Fruit fly (Drosophila melanogaster) whole organism, embryonic: ENCODE data around the gene UQCR-C2.

Experiments
- Adf1 ChIP-seq: fragments of 200-800 bp; sonication (Bioruptor generic); IDR thresholded peaks from 2 replicates; pipeline ENCODE4 v1.3.6; 2022; ENCODE audit warnings: missing biosample characterization, missing genetic modification characterization
- BEAF-32 ChIP-seq: fragments of 200-800 bp; sonication (Bioruptor generic); optimal IDR thresholded peaks from 3 replicates; lab custom pipeline; 2017; ENCODE audit warnings: missing biosample characterization, missing genetic modification characterization, mild to moderate bottlenecking, moderate library complexity, missing genetic modification reagents
- Bteb2 ChIP-seq: fragments of 200-800 bp; sonication (Bioruptor generic); optimal IDR thresholded peaks from 2 replicates; lab custom pipeline; 2016; ENCODE audit warnings: missing biosample characterization, missing genetic modification characterization
- CG10979 ChIP-seq: fragments of 200-800 bp; sonication (Bioruptor generic); optimal IDR thresholded peaks from 2 replicates; lab custom pipeline; 2018; ENCODE audit warnings: missing biosample characterization, mild to moderate bottlenecking, missing genetic modification characterization, moderate library complexity
- CG12155 ChIP-seq: fragments of 200-800 bp; sonication (Bioruptor generic); optimal IDR thresholded peaks from 3 replicates; lab custom pipeline; 2016; ENCODE audit warnings: missing biosample characterization, missing genetic modification characterization
- CG12744 ChIP-seq: fragments of 200-800 bp; sonication (Bioruptor generic); optimal IDR thresholded peaks from 2 replicates; lab custom pipeline; 2016; ENCODE audit warnings: missing biosample characterization, missing genetic modification characterization
- CG13894 ChIP-seq: fragments of 200-800 bp; sonication (Bioruptor generic); optimal IDR thresholded peaks from 3 replicates; lab custom pipeline; 2018; ENCODE audit warnings: missing biosample characterization, mild to moderate bottlenecking, missing genetic modification characterization, moderate library complexity
- CG14014 ChIP-seq: fragments of 200-800 bp; sonication (Bioruptor generic); IDR thresholded peaks from 2 replicates; pipeline ENCODE4 v1.3.6; 2022; ENCODE audit warnings: missing biosample characterization, missing genetic modification characterization
- CG14667 ChIP-seq: fragments of 200-800 bp; sonication (Bioruptor generic); IDR thresholded peaks from 2 replicates; pipeline ENCODE4 v1.3.6; 2022; ENCODE audit warnings: missing biosample characterization, missing genetic modification characterization
- CG14710 ChIP-seq: fragments of 200-800 bp; sonication (Bioruptor generic); optimal IDR thresholded peaks from 3 replicates; lab custom pipeline; 2019; ENCODE audit warnings: missing biosample characterization, mild to moderate bottlenecking, missing genetic modification characterization, moderate library complexity
- CG1603 ChIP-seq: fragments of 200-800 bp; sonication (Bioruptor generic); optimal IDR thresholded peaks from 2 replicates; lab custom pipeline; 2019; ENCODE audit warnings: missing biosample characterization, mild to moderate bottlenecking, missing genetic modification characterization, moderate library complexity
- CG16779 ChIP-seq: fragments of 200-800 bp; sonication (Bioruptor generic); IDR thresholded peaks from 2 replicates; pipeline ENCODE4 v1.3.6; 2022; ENCODE audit warnings: missing biosample characterization, missing genetic modification characterization
- CG17186 ChIP-seq: fragments of 200-800 bp; sonication (Bioruptor generic); optimal IDR thresholded peaks from 3 replicates; lab custom pipeline; 2017; ENCODE audit warnings: missing biosample characterization, missing genetic modification reagents, missing genetic modification characterization
- CG33557 ChIP-seq: fragments of 200-800 bp; sonication (Bioruptor generic); optimal IDR thresholded peaks from 2 replicates; lab custom pipeline; 2019; ENCODE audit warnings: missing biosample characterization, mild to moderate bottlenecking, missing genetic modification characterization, moderate library complexity
- CG42726 ChIP-seq: fragments of 200-800 bp; sonication (Bioruptor generic); IDR thresholded peaks from 2 replicates; pipeline ENCODE4 v1.3.6; 2022; ENCODE audit warnings: missing biosample characterization, missing genetic modification characterization; ENCODE audit not compliant: partially characterized antibody
- CG4424 ChIP-seq: fragments of 200-800 bp; sonication (Bioruptor generic); optimal IDR thresholded peaks from 3 replicates; lab custom pipeline; 2016; ENCODE audit warnings: missing biosample characterization, missing genetic modification characterization
- CG6254 ChIP-seq: fragments of 200-800 bp; sonication (Bioruptor generic); optimal IDR thresholded peaks from 3 replicates; lab custom pipeline; 2017; ENCODE audit warnings: mild to moderate bottlenecking, missing biosample characterization, missing genetic modification reagents, missing genetic modification characterization
- CG6683 ChIP-seq: fragments of 200-800 bp; sonication (Bioruptor generic); optimal IDR thresholded peaks from 2 replicates; lab custom pipeline; 2017; ENCODE audit warnings: missing biosample characterization, mild to moderate bottlenecking, missing genetic modification characterization, missing genetic modification reagents
- CG9215 ChIP-seq: fragments of 200-800 bp; sonication (Bioruptor generic); IDR thresholded peaks from 2 replicates; pipeline ENCODE4 v1.3.6; 2022; ENCODE audit warnings: missing biosample characterization, missing genetic modification characterization
- CG9437 ChIP-seq: fragments of 200-800 bp; sonication (Bioruptor generic); optimal IDR thresholded peaks from 2 replicates; lab custom pipeline; 2018; ENCODE audit warnings: missing biosample characterization, mild to moderate bottlenecking, missing genetic modification characterization
- CG9932 ChIP-seq: fragments of 200-800 bp; sonication (Bioruptor generic); IDR thresholded peaks from 2 replicates; pipeline ENCODE4 v1.3.6; 2022; ENCODE audit warnings: missing biosample characterization, missing genetic modification characterization
- Chrac-16 ChIP-seq: fragments of 200-800 bp; sonication (Bioruptor generic); optimal IDR thresholded peaks from 3 replicates; lab custom pipeline; 2016; ENCODE audit warnings: missing biosample characterization, missing genetic modification characterization
- D19A ChIP-seq: fragments of 200-800 bp; optimal IDR thresholded peaks from 3 replicates; lab custom pipeline; 2019; ENCODE audit warnings: missing biosample characterization, mild to moderate bottlenecking, missing genetic modification characterization, moderate library complexity
- Dek ChIP-seq: fragments of 200-800 bp; sonication (Bioruptor generic); optimal IDR thresholded peaks from 3 replicates; lab custom pipeline; 2019; ENCODE audit warnings: missing biosample characterization, mild to moderate bottlenecking, missing genetic modification characterization, moderate library complexity
- Dll ChIP-seq: fragments of 200-800 bp; sonication (Bioruptor generic); IDR thresholded peaks from 4 replicates; pipeline ENCODE4 v1.3.6; 2022; ENCODE audit warnings: missing biosample characterization, missing genetic modification characterization; ENCODE audit not compliant: partially characterized antibody
- H2.0 ChIP-seq: fragments of 200-800 bp; sonication (Bioruptor generic); IDR thresholded peaks from 2 replicates; pipeline ENCODE4 v1.3.6; 2022; ENCODE audit warnings: missing biosample characterization, missing genetic modification characterization
- HLHmδ ChIP-seq: fragments of 200-800 bp; sonication (Bioruptor generic); optimal IDR thresholded peaks from 2 replicates; lab custom pipeline; 2018; ENCODE audit warnings: missing biosample characterization, mild to moderate bottlenecking, missing genetic modification characterization, moderate library complexity
- HmgZ ChIP-seq: fragments of 200-800 bp; sonication (Bioruptor generic); optimal IDR thresholded peaks from 2 replicates; lab custom pipeline; 2018; ENCODE audit warnings: missing biosample characterization, mild to moderate bottlenecking, missing genetic modification characterization
- Opbp ChIP-seq: fragments of 200-800 bp; sonication (Bioruptor generic); IDR thresholded peaks from 3 replicates; pipeline ENCODE4 v1.3.6; 2022; ENCODE audit warnings: missing biosample characterization, missing genetic modification characterization; ENCODE audit not compliant: partially characterized antibody
- Six4 ChIP-seq: fragments of 200-800 bp; sonication (Bioruptor generic); optimal IDR thresholded peaks from 2 replicates; lab custom pipeline; 2016; ENCODE audit warnings: missing biosample characterization, missing genetic modification characterization
- Ssrp ChIP-seq: fragments of 200-800 bp; sonication (Bioruptor generic); optimal IDR thresholded peaks from 2 replicates; lab custom pipeline; 2018; ENCODE audit warnings: missing biosample characterization, mild to moderate bottlenecking, missing genetic modification characterization, moderate library complexity
- al ChIP-seq: fragments of 200-800 bp; sonication (Bioruptor generic); IDR thresholded peaks from 2 replicates; pipeline ENCODE4 v1.3.6; 2022; ENCODE audit warnings: missing biosample characterization, missing genetic modification characterization
- az2 ChIP-seq: fragments of 200-800 bp; sonication (Bioruptor generic); optimal IDR thresholded peaks from 3 replicates; lab custom pipeline; 2016; ENCODE audit warnings: missing biosample characterization, missing genetic modification characterization
- bab2 ChIP-seq: fragments of 200-800 bp; sonication (Bioruptor generic); optimal IDR thresholded peaks from 2 replicates; lab custom pipeline; 2016; ENCODE audit warnings: missing biosample characterization, missing genetic modification characterization
- chinmo ChIP-seq: fragments of 200-800 bp; sonication (Bioruptor generic); IDR thresholded peaks from 4 replicates; pipeline ENCODE4 v1.3.6; 2022; ENCODE audit warnings: missing biosample characterization, missing genetic modification characterization; ENCODE audit not compliant: partially characterized antibody
- corto ChIP-seq: fragments of 200-800 bp; sonication (Bioruptor generic); optimal IDR thresholded peaks from 2 replicates; lab custom pipeline; 2016; ENCODE audit warnings: missing biosample characterization, mild to moderate bottlenecking, missing genetic modification characterization, moderate library complexity
- dm ChIP-seq: fragments of 200-800 bp; sonication (Bioruptor generic); optimal IDR thresholded peaks from 3 replicates; lab custom pipeline; 2016; ENCODE audit warnings: missing biosample characterization, missing genetic modification characterization
- dpn ChIP-seq, 2 experiments: fragments of 200-800 bp; sonication (Bioruptor generic); optimal IDR thresholded peaks; 3 replicates each; lab custom pipeline; 2016; ENCODE audit warnings: missing biosample characterization in 2 of 2, missing genetic modification characterization in 2 of 2
- fd3F ChIP-seq: fragments of 200-800 bp; sonication (Bioruptor generic); optimal IDR thresholded peaks from 2 replicates; lab custom pipeline; 2018; ENCODE audit warnings: missing biosample characterization, mild to moderate bottlenecking, missing genetic modification characterization, moderate library complexity
- inv ChIP-seq: fragments of 200-800 bp; sonication (Bioruptor generic); IDR thresholded peaks from 2 replicates; pipeline ENCODE4 v1.3.6; 2022; ENCODE audit warnings: missing biosample characterization, missing genetic modification characterization; ENCODE audit not compliant: partially characterized antibody
- jumu ChIP-seq: fragments of 200-800 bp; sonication (Bioruptor generic); optimal IDR thresholded peaks from 3 replicates; lab custom pipeline; 2016; ENCODE audit warnings: missing biosample characterization, missing genetic modification characterization
- lbe ChIP-seq: fragments of 200-800 bp; sonication (Bioruptor generic); optimal IDR thresholded peaks from 2 replicates; lab custom pipeline; 2016; ENCODE audit warnings: missing biosample characterization, mild to moderate bottlenecking, missing genetic modification characterization
- mam ChIP-seq: fragments of 200-800 bp; sonication (Bioruptor generic); optimal IDR thresholded peaks from 3 replicates; lab custom pipeline; 2016; ENCODE audit warnings: missing biosample characterization, missing genetic modification characterization
- nmo ChIP-seq: fragments of 200-800 bp; sonication (Bioruptor generic); optimal IDR thresholded peaks from 2 replicates; lab custom pipeline; 2018; ENCODE audit warnings: missing biosample characterization, mild to moderate bottlenecking, missing genetic modification characterization, moderate library complexity
- slp2 ChIP-seq: fragments of 200-800 bp; sonication (Bioruptor generic); optimal IDR thresholded peaks from 2 replicates; lab custom pipeline; 2016; ENCODE audit warnings: missing biosample characterization, missing genetic modification characterization
- sob ChIP-seq: fragments of 200-800 bp; sonication (Bioruptor generic); IDR thresholded peaks from 2 replicates; pipeline ENCODE4 v1.3.6; 2022; ENCODE audit warnings: missing biosample characterization, missing genetic modification characterization
- sqz ChIP-seq: fragments of 200-800 bp; sonication (Bioruptor generic); optimal IDR thresholded peaks from 3 replicates; lab custom pipeline; 2018; ENCODE audit warnings: missing biosample characterization, mild to moderate bottlenecking, missing genetic modification characterization
- trem ChIP-seq: fragments of 200-800 bp; optimal IDR thresholded peaks from 3 replicates; lab custom pipeline; 2019; ENCODE audit warnings: missing biosample characterization, mild to moderate bottlenecking, missing genetic modification characterization, moderate library complexity
- unpg ChIP-seq: fragments of 200-800 bp; sonication (Bioruptor generic); optimal IDR thresholded peaks from 3 replicates; lab custom pipeline; 2018; ENCODE audit warnings: missing biosample characterization, mild to moderate bottlenecking, missing genetic modification characterization, moderate library complexity

UQCR-C2 gene

dm6 chr3L:16581201-16581705 lies 2.7 kb upstream of the UQCR-C2 start, which contains the start of gene Smn (continued):
- TF ChIP-seq CG1603 (tag; lab: Kevin White, UChicago) (peak; percentile 18), Six4 (GFP tag; lab: Kevin White, UChicago) (no peak), CG42726 (GFP tag; lab: Robert Waterston, UW) (peak; percentile 61; the same call in 1 of the 2 replicates), Adf1 (GFP tag; lab: Robert Waterston, UW) (no peak), slp2 (GFP tag; lab: Kevin White, UChicago) (peak; percentile 41), Ssrp (tag; lab: Kevin White, UChicago) (no peak), CG17186 (GFP tag; lab: Kevin White, UChicago) (peak; percentile 16), H2.0 (GFP tag; lab: Robert Waterston, UW) (no peak), az2 (GFP tag; lab: Kevin White, UChicago) (no peak), CG33557 (GFP tag; lab: Kevin White, UChicago) (peak; percentile 11), CG6683 (GFP tag; lab: Kevin White, UChicago) (peak; percentile 6), chinmo (peak; percentile 78; the same call in 2 of the 4 replicates), nmo (peak; percentile 48), corto (GFP tag; lab: Kevin White, UChicago) (no peak), sqz (GFP tag; lab: Kevin White, UChicago) (no peak), BEAF-32 (peak; percentile 91), Dll (GFP tag; lab: Robert Waterston, UW) (peak; percentile 91), CG6254 (GFP tag; lab: Kevin White, UChicago) (no peak), CG14014 (no peak), CG9437 (GFP tag; lab: Kevin White, UChicago) (peak; percentile 18), Opbp (GFP tag; lab: Robert Waterston, UW) (peak; percentile 78; the same call in 2 of the 3 replicates), CG14667 (no peak), D19A (tag; lab: Kevin White, UChicago) (peak; percentile 28), inv (GFP tag; lab: Robert Waterston, UW) (peak; percentile 80), HLHmδ (no peak), Bteb2 (GFP tag; lab: Kevin White, UChicago) (peak; percentile 37), CG12155 (GFP tag; lab: Kevin White, UChicago) (peak; percentile 60), sob (GFP tag; lab: Robert Waterston, UW) (0 out of 2 replicates have a peak, but pooled peaks have one; percentile 20), CG16779 (GFP tag; lab: Robert Waterston, UW) (no peak), jumu (peak; percentile 53), CG9932 (GFP tag; lab: Robert Waterston, UW) (peak; percentile 71), CG9215 (GFP tag; lab: Robert Waterston, UW) (0 out of 2 replicates have a peak, but pooled peaks have one; percentile 34), CG14710 (peak; percentile 68), fd3F (GFP tag; lab: Kevin White, UChicago) (peak; percentile 32), dm (GFP tag; lab: Kevin White, UChicago) (peak; percentile 2)

- TF ChIP-seq mam (peak; percentile 62), Dek (peak; percentile 7), dpn (GFP tag; optimal IDR thresholded peaks at IDR 0.05; lab: Kevin White, UChicago) (peak; percentile 15 to 31), unpg (GFP tag; lab: Kevin White, UChicago) (peak; percentile 20), trem (tag; lab: Kevin White, UChicago) (peak; percentile 64), al (GFP tag; lab: Robert Waterston, UW) (peak; percentile 15; the same call in 1 of the 2 replicates), Chrac-16 (peak; percentile 33), CG13894 (tag; lab: Kevin White, UChicago) (peak; percentile 66), Opbp (GFP tag; lab: Robert Waterston, UW) (peak; percentile 78; the same call in 2 of the 3 replicates), CG12744 (GFP tag; lab: Kevin White, UChicago) (no peak), lbe (GFP tag; lab: Kevin White, UChicago) (peak; percentile 27), bab2 (peak; percentile 17), CG4424 (GFP tag; lab: Kevin White, UChicago) (no peak), CG10979 (tag; lab: Kevin White, UChicago) (peak; percentile 11), HmgZ (tag; lab: Kevin White, UChicago) (peak; percentile 16)
Observed at dm6 chr3L:16582678-16583315, 1.1 kb upstream of the UQCR-C2 start, which contains the start of gene Rpn12. Gene Rpn12, plus strand, starts transcription at chr3L:16583028.
